Worm (Caenorhabditis elegans): Measurements from ENCODE around the gene R05H11.1.

DNA sequence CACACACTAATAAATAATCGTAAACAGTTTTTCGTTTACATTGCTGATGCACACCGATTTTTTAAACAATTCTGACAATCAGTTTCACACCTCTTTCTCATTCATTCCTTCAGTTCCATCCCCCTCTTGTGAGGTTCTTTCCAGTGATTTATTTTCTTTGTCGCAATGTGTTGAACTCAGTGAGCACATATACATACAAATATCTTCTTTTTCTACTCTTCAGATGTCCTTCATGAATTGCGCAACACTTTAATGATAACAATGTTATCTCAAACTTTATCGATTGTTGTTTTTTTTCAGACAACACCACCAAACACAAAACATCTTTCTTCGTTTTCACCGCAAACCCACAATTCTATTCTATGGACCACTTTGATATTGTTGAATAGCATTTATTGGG is 49.4 kb upstream of the R05H11.1 start, which contains the start of gene dig-1:
- TF ChIP-seq ref-1 (GFP tag; conservative IDR thresholded peaks at IDR 0.05) (no peak), T22C8.4 (GFP tag; IDR thresholded peaks at IDR 0.05) (no peak), med-1 (GFP tag; optimal IDR thresholded peaks at IDR 0.05; ENCODE audit: insufficient read depth) (no peak), flt-1 (GFP tag; IDR thresholded peaks at IDR 0.05) (no peak)
